Fruit fly (Drosophila melanogaster): ENCODE measurements around the gene CG13607.

Gene CG13607

DNA sequence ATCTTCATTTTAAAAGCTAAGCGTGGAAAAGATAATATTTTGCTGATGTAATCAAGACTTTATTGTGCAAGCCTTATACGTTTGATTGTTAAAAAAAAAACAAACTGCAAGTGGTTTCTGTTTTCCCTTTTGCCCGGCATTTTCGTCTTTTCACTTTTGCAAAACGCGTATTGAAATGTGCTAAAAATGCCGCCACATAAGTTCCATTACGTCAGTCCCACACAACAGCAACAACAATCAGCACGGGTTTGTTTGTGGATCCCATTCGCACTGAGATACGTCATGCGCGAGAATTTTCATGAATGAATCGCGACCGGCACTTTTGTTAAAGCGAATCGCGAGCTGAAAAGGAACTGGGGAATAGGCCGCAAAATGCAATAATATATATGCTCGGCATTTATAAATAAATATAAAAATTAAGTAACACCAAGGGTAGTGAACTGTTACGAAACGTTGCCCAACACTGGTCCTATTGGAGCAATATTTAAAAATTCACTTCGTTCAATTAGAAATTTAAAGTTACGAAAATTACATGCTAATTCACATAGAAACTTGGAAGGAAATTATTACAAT lies 10.0 kb downstream of the CG13607 start (continued):
- peak; percentile 73 for TF ChIP-seq CG17568 (GFP tag; optimal IDR thresholded peaks at IDR 0.05)
- TF ChIP-seq CG30403 (GFP tag; optimal IDR thresholded peaks at IDR 0.05), result peak; percentile 62
- peak; percentile 45 for TF ChIP-seq CG12769 (tag; optimal IDR thresholded peaks at IDR 0.05)
- peak; percentile 35 for TF ChIP-seq Hand (GFP tag; optimal IDR thresholded peaks at IDR 0.05)
- no peak for TF ChIP-seq slou (GFP tag; optimal IDR thresholded peaks at IDR 0.05)
- peak; percentile 39 for TF ChIP-seq CG10209 (GFP tag; optimal IDR thresholded peaks at IDR 0.05)
- TF ChIP-seq NK7.1 (GFP tag; optimal IDR thresholded peaks at IDR 0.05), result no peak
- peak; percentile 18 for TF ChIP-seq CG12155 (GFP tag; optimal IDR thresholded peaks at IDR 0.05)
- peak; percentile 53 for TF ChIP-seq CG4820 (GFP tag; optimal IDR thresholded peaks at IDR 0.05)
- no peak for TF ChIP-seq CG42726 (GFP tag; IDR thresholded peaks at IDR 0.05; ENCODE audit: partially characterized antibody)
- TF ChIP-seq Atf3 (GFP tag; optimal IDR thresholded peaks at IDR 0.05), result no peak
- peak; percentile 7 for TF ChIP-seq CG9817 (tag; optimal IDR thresholded peaks at IDR 0.05)
- TF ChIP-seq vvl (GFP tag; IDR thresholded peaks at IDR 0.05), result no peak
- peak; percentile 80 for TF ChIP-seq lab (GFP tag; optimal IDR thresholded peaks at IDR 0.05)
- TF ChIP-seq sqz (GFP tag; optimal IDR thresholded peaks at IDR 0.05), result no peak
- peak; percentile 22 for TF ChIP-seq Asciz (GFP tag; optimal IDR thresholded peaks at IDR 0.05)
- TF ChIP-seq CG7963 (GFP tag; IDR thresholded peaks at IDR 0.05; ENCODE audit: partially characterized antibody), result no peak
- TF ChIP-seq Hr3 (GFP tag; optimal IDR thresholded peaks at IDR 0.05), result peak; percentile 21
- peak; percentile 3 for TF ChIP-seq gsb-n (tag; optimal IDR thresholded peaks at IDR 0.05)
- peak; percentile 42 for TF ChIP-seq ind (GFP tag; optimal IDR thresholded peaks at IDR 0.05)
- peak; percentile 75 for TF ChIP-seq CG17385 (GFP tag; optimal IDR thresholded peaks at IDR 0.05)
- peak; percentile 61 for TF ChIP-seq CG33213 (GFP tag; optimal IDR thresholded peaks at IDR 0.05)
- TF ChIP-seq B-H2 (GFP tag; optimal IDR thresholded peaks at IDR 0.05), result peak; percentile 36
- peak; percentile 1 for TF ChIP-seq CG6683 (GFP tag; optimal IDR thresholded peaks at IDR 0.05)
- TF ChIP-seq CG12219 (GFP tag; optimal IDR thresholded peaks at IDR 0.05), result peak; percentile 10
- no peak for TF ChIP-seq klu (GFP tag; IDR thresholded peaks at IDR 0.05)
- TF ChIP-seq CG18476 (GFP tag; optimal IDR thresholded peaks at IDR 0.05), result peak; percentile 64
- TF ChIP-seq esg (GFP tag; conservative IDR thresholded peaks at IDR 0.05), result no peak
- peak; percentile 12 for TF ChIP-seq CG12744 (GFP tag; optimal IDR thresholded peaks at IDR 0.05)
- peak; percentile 64 for TF ChIP-seq PHDP (tag; optimal IDR thresholded peaks at IDR 0.05)
- peak; percentile 4 for TF ChIP-seq CG11723 (GFP tag; optimal IDR thresholded peaks at IDR 0.05)
- no peak for TF ChIP-seq hth (optimal IDR thresholded peaks at IDR 0.05)
- TF ChIP-seq Neu2 (GFP tag; optimal IDR thresholded peaks at IDR 0.05; ENCODE audit: borderline replicate concordance), result no peak
- no peak for TF ChIP-seq Antp (GFP tag; optimal IDR thresholded peaks at IDR 0.05)
- no peak for TF ChIP-seq CG9609 (GFP tag; optimal IDR thresholded peaks at IDR 0.05)
- TF ChIP-seq CG10959 (GFP tag; IDR thresholded peaks at IDR 0.05), result no peak
- no peak for TF ChIP-seq CG3065 (GFP tag; optimal IDR thresholded peaks at IDR 0.05)
- TF ChIP-seq CG14050 (GFP tag; IDR thresholded peaks at IDR 0.05), result no peak
- no peak for TF ChIP-seq Stat92E (GFP tag; optimal IDR thresholded peaks at IDR 0.05)
- peak; percentile 11 for TF ChIP-seq tx (GFP tag; optimal IDR thresholded peaks at IDR 0.05)
- TF ChIP-seq org-1 (GFP tag; optimal IDR thresholded peaks at IDR 0.05), result peak; percentile 13
- TF ChIP-seq CG13296 (GFP tag; optimal IDR thresholded peaks at IDR 0.05), result peak; percentile 46
- peak; percentile 60 for TF ChIP-seq Sox102F (GFP tag; optimal IDR thresholded peaks at IDR 0.05)
- no peak for TF ChIP-seq maf-S (GFP tag; optimal IDR thresholded peaks at IDR 0.05)
- peak in 1 of 2 experiments; percentile 96 for TF ChIP-seq Pdp1 (GFP tag; optimal IDR thresholded peaks at IDR 0.05)
- TF ChIP-seq Dbx (GFP tag; IDR thresholded peaks at IDR 0.05), result no peak
- peak; percentile 51 for TF ChIP-seq gem (tag; optimal IDR thresholded peaks at IDR 0.05)
- peak; percentile 7 for TF ChIP-seq tio (GFP tag; optimal IDR thresholded peaks at IDR 0.05)
- peak in 1 of 2 experiments; percentile 9 for TF ChIP-seq chif (GFP tag; optimal IDR thresholded peaks at IDR 0.05)
- TF ChIP-seq ato (GFP tag; IDR thresholded peaks at IDR 0.05; ENCODE audit: partially characterized antibody), result no peak
